Fruit fly (Drosophila melanogaster) whole organism, prepupa: Measurements from ENCODE around the gene CG31798.
A peak's percentile ranks its signal among the peaks of the same experiment; 100 is the strongest.

Source experiments
- Blimp-1 ChIP-seq: fragments of 200-800 bp; sonication (Bioruptor generic); optimal IDR thresholded peaks from 3 replicates; lab custom pipeline; 2017; ENCODE audit warnings: missing biosample characterization, missing genetic modification characterization, mild to moderate bottlenecking, moderate library complexity, missing genetic modification reagents
- CG10669 ChIP-seq: fragments of 200-800 bp; sonication (Bioruptor generic); optimal IDR thresholded peaks from 3 replicates; lab custom pipeline; 2018; ENCODE audit warnings: missing biosample characterization, mild to moderate bottlenecking, missing genetic modification characterization, moderate library complexity
- CG11762 ChIP-seq: fragments of 200-800 bp; sonication (Bioruptor generic); optimal IDR thresholded peaks from 3 replicates; lab custom pipeline; 2016; ENCODE audit warnings: missing biosample characterization, missing genetic modification characterization; ENCODE audit not compliant: insufficient read depth
- CG15336 ChIP-seq: fragments of 200-800 bp; sonication (Bioruptor generic); IDR thresholded peaks from 2 replicates; pipeline ENCODE4 v1.3.6; 2022; ENCODE audit warnings: missing biosample characterization, missing genetic modification characterization
- CG1621 ChIP-seq: fragments of 200-800 bp; sonication (Bioruptor generic); optimal IDR thresholded peaks from 3 replicates; lab custom pipeline; 2018; ENCODE audit warnings: missing biosample characterization, mild to moderate bottlenecking, missing genetic modification characterization
- CG16779 ChIP-seq: fragments of 200-800 bp; sonication (Bioruptor generic); optimal IDR thresholded peaks from 3 replicates; lab custom pipeline; 2017; ENCODE audit warnings: missing biosample characterization, mild to moderate bottlenecking, missing genetic modification characterization
- CG3032 ChIP-seq: fragments of 200-800 bp; optimal IDR thresholded peaks from 2 replicates; lab custom pipeline; 2019; ENCODE audit warnings: missing biosample characterization, mild to moderate bottlenecking, missing genetic modification characterization, moderate library complexity
- CG31627 ChIP-seq: fragments of 200-800 bp; sonication (Bioruptor generic); optimal IDR thresholded peaks from 3 replicates; lab custom pipeline; 2016; ENCODE audit warnings: missing biosample characterization, missing genetic modification characterization
- CG32006 ChIP-seq: fragments of 200-800 bp; sonication (Bioruptor generic); optimal IDR thresholded peaks from 3 replicates; lab custom pipeline; 2017; ENCODE audit warnings: missing biosample characterization, mild to moderate bottlenecking, missing genetic modification characterization
- CG34406 ChIP-seq: fragments of 200-800 bp; sonication (Bioruptor generic); optimal IDR thresholded peaks from 3 replicates; lab custom pipeline; 2016; ENCODE audit warnings: missing biosample characterization, missing genetic modification characterization
- CG3919 ChIP-seq: fragments of 200-800 bp; sonication (Bioruptor generic); optimal IDR thresholded peaks from 3 replicates; lab custom pipeline; 2016; ENCODE audit warnings: missing biosample characterization, missing genetic modification characterization
- CG4318 ChIP-seq: fragments of 200-800 bp; sonication (Bioruptor generic); optimal IDR thresholded peaks from 3 replicates; lab custom pipeline; 2017; ENCODE audit warnings: missing biosample characterization, mild to moderate bottlenecking, missing genetic modification characterization
- CG6163 ChIP-seq: fragments of 200-800 bp; sonication (Bioruptor generic); IDR thresholded peaks from 3 replicates; pipeline ENCODE4 v1.3.6; 2022; ENCODE audit warnings: missing biosample characterization, missing genetic modification characterization
- CG6276 ChIP-seq: fragments of 200-800 bp; sonication (Bioruptor generic); optimal IDR thresholded peaks from 2 replicates; lab custom pipeline; 2017; ENCODE audit warnings: missing biosample characterization, mild to moderate bottlenecking, missing genetic modification characterization
- CG6792 ChIP-seq: fragments of 200-800 bp; sonication (Bioruptor generic); optimal IDR thresholded peaks from 3 replicates; lab custom pipeline; 2016; ENCODE audit warnings: missing biosample characterization, missing genetic modification characterization
- CG6854 ChIP-seq: fragments of 200-800 bp; sonication (Bioruptor generic); optimal IDR thresholded peaks from 2 replicates; lab custom pipeline; 2017; ENCODE audit warnings: missing biosample characterization, mild to moderate bottlenecking, missing genetic modification characterization
- CG8119 ChIP-seq: fragments of 200-800 bp; sonication (Bioruptor generic); IDR thresholded peaks from 3 replicates; pipeline ENCODE4 v1.3.6; 2022; ENCODE audit warnings: missing biosample characterization, missing genetic modification characterization
- CG8319 ChIP-seq: fragments of 200-800 bp; sonication (Bioruptor generic); optimal IDR thresholded peaks from 3 replicates; lab custom pipeline; 2016; ENCODE audit warnings: missing biosample characterization, missing genetic modification characterization
- CG9139 ChIP-seq: fragments of 200-800 bp; sonication (Bioruptor generic); optimal IDR thresholded peaks from 3 replicates; lab custom pipeline; 2017; ENCODE audit warnings: missing biosample characterization, mild to moderate bottlenecking, missing genetic modification characterization
- Eip78C ChIP-seq: fragments of 200-800 bp; sonication (Bioruptor generic); peaks from one replicate; lab custom pipeline; 2016; ENCODE audit warnings: missing biosample characterization, missing genetic modification characterization
- Eip93F ChIP-seq: fragments of 200-800 bp; sonication (Bioruptor generic); optimal IDR thresholded peaks from 2 replicates; lab custom pipeline; 2016; ENCODE audit warnings: missing biosample characterization, mild to moderate bottlenecking, missing genetic modification characterization
- Ets21C ChIP-seq: fragments of 200-800 bp; sonication (Bioruptor generic); optimal IDR thresholded peaks from 3 replicates; lab custom pipeline; 2016; ENCODE audit warnings: missing biosample characterization, missing genetic modification characterization
- Ets96B ChIP-seq: fragments of 200-800 bp; optimal IDR thresholded peaks from 2 replicates; lab custom pipeline; 2019; ENCODE audit warnings: missing biosample characterization, mild to moderate bottlenecking, missing genetic modification characterization, moderate library complexity
- Gug ChIP-seq: fragments of 200-800 bp; sonication (Bioruptor generic); IDR thresholded peaks from 2 replicates; pipeline ENCODE4 v1.3.6; 2022; ENCODE audit warnings: missing biosample characterization, missing genetic modification characterization
- Hr38 ChIP-seq: sonication (Bioruptor generic); optimal IDR thresholded peaks from 2 replicates; lab custom pipeline; 2016; ENCODE audit warnings: missing biosample characterization, missing genetic modification characterization
- Hr39 ChIP-seq: fragments of 200-800 bp; sonication (Bioruptor generic); optimal IDR thresholded peaks from 2 replicates; lab custom pipeline; 2016; ENCODE audit warnings: missing biosample characterization, missing genetic modification characterization
- Hr4 ChIP-seq: fragments of 200-800 bp; sonication (Bioruptor generic); optimal IDR thresholded peaks from 3 replicates; lab custom pipeline; 2016; ENCODE audit warnings: missing biosample characterization, missing genetic modification characterization
- OdsH ChIP-seq: fragments of 200-800 bp; sonication (Bioruptor generic); optimal IDR thresholded peaks from 3 replicates; lab custom pipeline; 2016; ENCODE audit warnings: missing biosample characterization, missing genetic modification characterization
- Smox ChIP-seq: fragments of 200-800 bp; sonication (Bioruptor generic); optimal IDR thresholded peaks from 3 replicates; lab custom pipeline; 2016; ENCODE audit warnings: missing biosample characterization, missing genetic modification characterization
- Sox102F ChIP-seq: fragments of 200-800 bp; sonication (Bioruptor generic); optimal IDR thresholded peaks from 2 replicates; lab custom pipeline; 2016; ENCODE audit warnings: missing biosample characterization, mild to moderate bottlenecking, missing genetic modification characterization
- Sox15 ChIP-seq: fragments of 200-800 bp; sonication (Bioruptor generic); optimal IDR thresholded peaks from 3 replicates; lab custom pipeline; 2016; ENCODE audit warnings: missing biosample characterization, missing genetic modification characterization
- acj6 ChIP-seq: fragments of 200-800 bp; sonication (Bioruptor generic); optimal IDR thresholded peaks from 3 replicates; lab custom pipeline; 2016; ENCODE audit warnings: missing biosample characterization, missing genetic modification characterization
- cyc ChIP-seq: fragments of 200-800 bp; sonication (Bioruptor generic); optimal IDR thresholded peaks from 3 replicates; lab custom pipeline; 2016; ENCODE audit warnings: missing biosample characterization, missing genetic modification characterization
- dac ChIP-seq: fragments of 200-800 bp; sonication (Bioruptor generic); optimal IDR thresholded peaks from 2 replicates; lab custom pipeline; 2017; ENCODE audit warnings: missing biosample characterization, mild to moderate bottlenecking, missing genetic modification characterization
- dsx ChIP-seq: fragments of 200-800 bp; optimal IDR thresholded peaks from 3 replicates; lab custom pipeline; 2019; ENCODE audit warnings: missing biosample characterization, mild to moderate bottlenecking, missing genetic modification characterization, moderate library complexity; ENCODE audit not compliant: poor library complexity, severe bottlenecking
- eg ChIP-seq: fragments of 200-800 bp; sonication (Bioruptor generic); IDR thresholded peaks from 3 replicates; pipeline ENCODE4 v1.3.6; 2022; ENCODE audit warnings: missing biosample characterization, missing genetic modification characterization
- esn ChIP-seq: fragments of 200-800 bp; sonication (Bioruptor generic); optimal IDR thresholded peaks from 2 replicates; lab custom pipeline; 2016; ENCODE audit warnings: missing biosample characterization, mild to moderate bottlenecking, missing genetic modification characterization, moderate library complexity
- fd59A ChIP-seq: fragments of 200-800 bp; sonication (Bioruptor generic); optimal IDR thresholded peaks from 2 replicates; lab custom pipeline; 2017; ENCODE audit warnings: missing biosample characterization, mild to moderate bottlenecking, missing genetic modification characterization, missing genetic modification reagents
- fd85E ChIP-seq: fragments of 200-800 bp; sonication (Bioruptor generic); optimal IDR thresholded peaks from 3 replicates; lab custom pipeline; 2016; ENCODE audit warnings: missing biosample characterization, missing genetic modification characterization
- fkh ChIP-seq: fragments of 200-800 bp; sonication (Bioruptor generic); optimal IDR thresholded peaks from 3 replicates; lab custom pipeline; 2017; ENCODE audit warnings: missing biosample characterization, mild to moderate bottlenecking, missing genetic modification characterization, moderate library complexity
- net ChIP-seq: fragments of 200-800 bp; sonication (Bioruptor generic); optimal IDR thresholded peaks from 3 replicates; lab custom pipeline; 2016; ENCODE audit warnings: missing biosample characterization, missing genetic modification characterization
- pdm3 ChIP-seq: fragments of 200-800 bp; sonication (Bioruptor generic); optimal IDR thresholded peaks from 3 replicates; lab custom pipeline; 2016; ENCODE audit warnings: missing biosample characterization, missing genetic modification characterization
- salr ChIP-seq, 2 experiments: fragments of 200-800 bp; sonication (Bioruptor generic); optimal IDR thresholded peaks; 3 replicates each; lab custom pipeline; 2016 to 2018; ENCODE audit warnings: missing biosample characterization in 2 of 2, missing genetic modification characterization in 2 of 2, mild to moderate bottlenecking in 1 of 2
- spab ChIP-seq: fragments of 200-800 bp; sonication (Bioruptor generic); optimal IDR thresholded peaks from 2 replicates; lab custom pipeline; 2017; ENCODE audit warnings: missing biosample characterization, mild to moderate bottlenecking, missing genetic modification characterization, missing genetic modification reagents
- ss ChIP-seq, 2 experiments: fragments of 200-800 bp; sonication (Bioruptor generic); optimal IDR thresholded peaks; 2 replicates in 1 of 2; 3 replicates in 1 of 2; lab custom pipeline; 2017 to 2018; ENCODE audit warnings: mild to moderate bottlenecking in 2 of 2, missing biosample characterization in 2 of 2, missing genetic modification characterization in 2 of 2, moderate library complexity in 1 of 2
- svp ChIP-seq: fragments of 200-800 bp; sonication (Bioruptor generic); peaks from one replicate; lab custom pipeline; 2016; ENCODE audit warnings: missing biosample characterization, missing genetic modification characterization
- vri ChIP-seq: fragments of 200-800 bp; sonication (Bioruptor generic); optimal IDR thresholded peaks from 3 replicates; lab custom pipeline; 2016; ENCODE audit warnings: missing biosample characterization, mild to moderate bottlenecking, missing genetic modification characterization

The CG31798 gene

DNA sequence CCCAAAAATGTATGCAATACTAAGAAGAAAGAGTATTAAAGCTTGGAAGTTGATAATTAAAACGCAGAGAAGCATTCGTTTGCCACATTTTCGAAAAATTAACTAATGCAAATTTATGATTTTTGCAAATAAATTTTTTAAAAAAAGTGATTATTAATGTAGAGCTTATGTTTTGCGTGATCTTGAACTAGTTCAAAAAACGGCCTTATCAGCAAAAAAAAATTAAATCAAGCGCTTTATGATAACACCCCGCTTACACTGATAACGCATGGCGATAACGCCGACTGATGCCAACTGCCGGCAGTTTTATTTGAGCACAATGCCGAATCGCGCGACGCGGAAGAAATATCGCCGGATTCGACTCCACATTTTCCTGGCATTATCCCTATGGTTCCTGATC is 29.9 kb upstream of the CG31798 start, which contains the start of gene CG13086:
Gene CG13086 (plus strand): TSS at position 301 of the 400 bp plus-strand sequence.
- TF ChIP-seq salr (GFP tag; optimal IDR thresholded peaks at IDR 0.05; lab: Kevin White, UChicago) (no peak), Hr39 (GFP tag; lab: Kevin White, UChicago) (no peak), CG11762 (GFP tag; lab: Kevin White, UChicago) (no peak), cyc (GFP tag; lab: Kevin White, UChicago) (no peak), Eip78C (GFP tag; lab: Kevin White, UChicago) (no peak), CG4318 (no peak), CG3032 (tag; lab: Kevin White, UChicago) (no peak), pdm3 (GFP tag; lab: Kevin White, UChicago) (no peak), acj6 (no peak), Hr4 (no peak), fd85E (no peak), Sox102F (GFP tag; lab: Kevin White, UChicago) (no peak), svp (GFP tag; lab: Kevin White, UChicago) (no peak), esn (GFP tag; lab: Kevin White, UChicago) (no peak), CG6854 (GFP tag; lab: Kevin White, UChicago) (no peak), CG16779 (tag; lab: Kevin White, UChicago) (no peak)
- TF ChIP-seq, all 60 proteins: peak for 0

DNA sequence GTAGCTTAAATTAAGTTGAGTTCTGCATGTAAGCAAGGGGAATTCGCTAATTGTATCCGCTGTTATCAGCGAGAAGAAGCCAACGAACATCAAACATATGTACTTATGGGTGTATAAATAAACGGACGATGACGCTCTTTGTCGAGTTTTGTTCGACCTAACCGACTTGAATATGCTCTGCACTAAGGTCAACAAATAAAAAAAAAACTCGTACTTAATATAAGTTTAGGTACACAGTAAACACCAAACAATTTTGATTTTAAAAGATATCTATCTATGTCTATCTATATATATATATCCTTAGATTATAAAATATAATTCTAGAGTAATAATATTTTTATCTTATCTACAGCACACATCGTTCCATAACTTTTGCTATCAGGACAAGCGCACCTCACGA is 29.3 kb upstream of the CG31798 start:
- peak; percentile 63 for TF ChIP-seq CG3032 (tag; lab: Kevin White, UChicago)
- peak; percentile 14 for TF ChIP-seq CG9139 (GFP tag; lab: Kevin White, UChicago)
- TF ChIP-seq cyc (GFP tag; lab: Kevin White, UChicago) = peak; percentile 51
- peak; percentile 75 for TF ChIP-seq OdsH (GFP tag; lab: Kevin White, UChicago)
- peak; percentile 62 for TF ChIP-seq esn (GFP tag; lab: Kevin White, UChicago)
- peak; percentile 38 for TF ChIP-seq fd59A
- peak; percentile 58 for TF ChIP-seq Smox
- peak; percentile 27 for TF ChIP-seq CG6276 (GFP tag; lab: Kevin White, UChicago)
- TF ChIP-seq CG32006 (GFP tag; lab: Kevin White, UChicago) = peak; percentile 69
- TF ChIP-seq CG6854 (GFP tag; lab: Kevin White, UChicago) = peak; percentile 14
- peak; percentile 35; the same call in 1 of the 3 replicates for TF ChIP-seq CG8119 (GFP tag; lab: Robert Waterston, UW)
- TF ChIP-seq spab = peak; percentile 56
- peak; percentile 41 for TF ChIP-seq Sox15
- TF ChIP-seq CG31627 (GFP tag; lab: Kevin White, UChicago) = peak; percentile 38
- TF ChIP-seq CG8319 (GFP tag; lab: Kevin White, UChicago) = no peak
- TF ChIP-seq Eip78C (GFP tag; lab: Kevin White, UChicago) = peak; percentile 90
- no peak for TF ChIP-seq Ets21C (GFP tag; lab: Kevin White, UChicago)
- peak; percentile 46 for TF ChIP-seq Gug
- peak; percentile 54 for TF ChIP-seq fkh
- peak; percentile 38 for TF ChIP-seq Ets96B (tag; lab: Kevin White, UChicago)
- TF ChIP-seq Hr38 (GFP tag; lab: Kevin White, UChicago) = no peak
- peak; percentile 0 for TF ChIP-seq Blimp-1 (GFP tag; lab: Kevin White, UChicago)
- TF ChIP-seq eg (GFP tag; lab: Robert Waterston, UW) = peak; percentile 55; the same call in 2 of the 3 replicates
- peak; percentile 70 for TF ChIP-seq acj6
- TF ChIP-seq CG3919 (GFP tag; lab: Kevin White, UChicago) = peak; percentile 65
- TF ChIP-seq net (GFP tag; lab: Kevin White, UChicago) = peak; percentile 47
- TF ChIP-seq Hr4 = peak; percentile 61
- peak; percentile 57 for TF ChIP-seq CG10669
- TF ChIP-seq ss (GFP tag; optimal IDR thresholded peaks at IDR 0.05; lab: Kevin White, UChicago) = peak in 1 of 2 experiments; percentile 58
- peak; percentile 64 for TF ChIP-seq vri (GFP tag; lab: Kevin White, UChicago)
- peak; percentile 51 for TF ChIP-seq CG11762 (GFP tag; lab: Kevin White, UChicago)
- peak; percentile 40 for TF ChIP-seq pdm3 (GFP tag; lab: Kevin White, UChicago)
- peak; percentile 49 for TF ChIP-seq CG6792 (GFP tag; lab: Kevin White, UChicago)
- TF ChIP-seq Eip93F (GFP tag; lab: Kevin White, UChicago) = no peak
- TF ChIP-seq CG16779 (tag; lab: Kevin White, UChicago) = peak; percentile 30
- peak; percentile 69 for TF ChIP-seq CG34406 (GFP tag; lab: Kevin White, UChicago)
- TF ChIP-seq dac (GFP tag; lab: Kevin White, UChicago) = no peak
- TF ChIP-seq CG15336 = peak; percentile 59
- peak; percentile 46 for TF ChIP-seq Hr39 (GFP tag; lab: Kevin White, UChicago)
- peak; percentile 73 for TF ChIP-seq CG6163 (GFP tag; lab: Robert Waterston, UW)
- peak; percentile 20 for TF ChIP-seq CG1621
- TF ChIP-seq Sox102F (GFP tag; lab: Kevin White, UChicago) = peak; percentile 59
- peak; percentile 49 for TF ChIP-seq dsx
- TF ChIP-seq salr (GFP tag; optimal IDR thresholded peaks at IDR 0.05; lab: Kevin White, UChicago) = peak; percentile 1 to 33
